Worm (Caenorhabditis elegans) whole organism, L4/young adult: Measurements from ENCODE around the gene Y53C12A.11.

Source experiments
- W03F9.2 ChIP-seq: fragments of 150-350 bp; optimal IDR thresholded peaks from 2 replicates; lab custom pipeline; 2014; ENCODE audit warnings: missing biosample characterization, missing genetic modification characterization
- dao-5 ChIP-seq: sonication (generic microtip); optimal IDR thresholded peaks from 2 replicates; lab custom pipeline; 2016; ENCODE audit warnings: missing genotype, missing genetic modification characterization, moderate library complexity, missing compliant biosample characterization
- him-1 ChIP-seq: sonication (generic microtip); optimal IDR thresholded peaks from 2 replicates; lab custom pipeline; 2016; ENCODE audit warnings: missing genotype, missing genetic modification reagents, missing genetic modification characterization, missing compliant biosample characterization

DNA sequence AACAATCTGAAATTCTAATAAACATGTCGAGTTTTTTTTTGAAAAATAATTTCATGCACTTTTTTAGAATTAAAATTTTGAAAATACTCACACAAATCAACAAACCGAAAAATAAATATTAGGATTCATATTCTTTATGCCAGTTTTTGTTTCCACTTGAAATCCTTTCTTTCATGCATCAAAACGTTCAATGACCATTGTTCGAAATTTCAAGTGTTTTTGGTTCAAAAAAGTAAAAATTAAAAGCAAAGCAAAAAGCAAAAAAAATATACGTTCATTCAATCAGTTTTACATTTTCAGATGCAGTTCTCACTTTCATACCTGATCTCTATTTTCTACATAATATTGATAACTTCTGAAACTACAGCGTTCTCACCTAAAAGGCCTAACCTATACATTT is 35.2 kb upstream of the Y53C12A.11 start, which contains the start of gene ZK1321.1:
- TF ChIP-seq W03F9.2 (tag; lab: Kevin White, UChicago) (no peak), dao-5 (no peak), him-1 (tag; lab: Kevin White, UChicago) (no peak)
